Fruit fly (Drosophila melanogaster): ENCODE data around the gene tna.
A peak's percentile ranks its signal among the peaks of the same experiment; 100 is the strongest.

tna gene

DNA sequence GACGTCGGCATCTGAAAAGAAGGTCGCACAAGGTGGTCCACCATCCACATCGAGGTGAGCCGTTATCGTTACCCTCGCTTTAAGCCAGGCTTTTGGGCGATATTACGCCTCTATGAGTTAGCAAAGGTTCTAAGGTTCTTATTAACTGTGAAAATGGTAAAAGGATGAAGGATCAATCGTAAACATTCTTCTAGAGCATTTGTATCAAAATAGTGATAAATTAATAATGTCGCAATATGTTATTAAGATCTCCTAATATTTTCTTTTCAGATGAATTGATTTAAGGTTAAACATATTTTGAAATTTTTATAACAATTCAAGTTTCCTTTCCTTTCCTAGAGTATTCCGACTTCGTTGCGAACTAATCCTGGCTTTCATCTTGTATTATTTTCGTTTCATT is 39.4 kb upstream of the tna start (continued):
- TF ChIP-seq CG1024 (GFP tag; IDR thresholded peaks at IDR 0.05): no peak
- no peak for TF ChIP-seq D19B (GFP tag; optimal IDR thresholded peaks at IDR 0.05)
- TF ChIP-seq kay (GFP tag; optimal IDR thresholded peaks at IDR 0.05): no peak
- TF ChIP-seq oc (tag; optimal IDR thresholded peaks at IDR 0.05): no peak
- no peak for TF ChIP-seq CG12769 (tag; optimal IDR thresholded peaks at IDR 0.05)
- TF ChIP-seq Hmr (GFP tag; optimal IDR thresholded peaks at IDR 0.05): peak; percentile 7
- 0 out of 3 replicates have a peak, but pooled peaks have one; percentile 40 for TF ChIP-seq CG11695 (GFP tag; IDR thresholded peaks at IDR 0.05)
- no peak for TF ChIP-seq gt (GFP tag; IDR thresholded peaks at IDR 0.05)
- no peak for TF ChIP-seq CG18599 (GFP tag; optimal IDR thresholded peaks at IDR 0.05)
- no peak for TF ChIP-seq CG4424 (GFP tag; optimal IDR thresholded peaks at IDR 0.05)
- TF ChIP-seq kah (GFP tag; optimal IDR thresholded peaks at IDR 0.05): no peak
- TF ChIP-seq ci (GFP tag; IDR thresholded peaks at IDR 0.05): no peak
- no peak for TF ChIP-seq CG18262 (tag; optimal IDR thresholded peaks at IDR 0.05)
- TF ChIP-seq Sry-δ (GFP tag; optimal IDR thresholded peaks at IDR 0.05): no peak
- no peak for TF ChIP-seq CG7987 (GFP tag; optimal IDR thresholded peaks at IDR 0.05)
- no peak for TF ChIP-seq ken (GFP tag; IDR thresholded peaks at IDR 0.05)
- no peak for TF ChIP-seq lilli (GFP tag; optimal IDR thresholded peaks at IDR 0.05)
- no peak for TF ChIP-seq slou (GFP tag; optimal IDR thresholded peaks at IDR 0.05)
- no peak for TF ChIP-seq maf-S (GFP tag; optimal IDR thresholded peaks at IDR 0.05)
- no peak for TF ChIP-seq grn (GFP tag; optimal IDR thresholded peaks at IDR 0.05)
- no peak for TF ChIP-seq CrebB (tag; optimal IDR thresholded peaks at IDR 0.05)
- no peak for TF ChIP-seq bbx (GFP tag; IDR thresholded peaks at IDR 0.05; ENCODE audit: partially characterized antibody)
- no peak for TF ChIP-seq pum (GFP tag; optimal IDR thresholded peaks at IDR 0.05)
- no peak for TF ChIP-seq unpg (GFP tag; optimal IDR thresholded peaks at IDR 0.05)
- TF ChIP-seq CG12391 (tag; optimal IDR thresholded peaks at IDR 0.05): no peak
- TF ChIP-seq CG11456 (GFP tag; IDR thresholded peaks at IDR 0.05): no peak
- no peak for TF ChIP-seq Atf6 (GFP tag; IDR thresholded peaks at IDR 0.05)
- TF ChIP-seq CHES-1-like (GFP tag; optimal IDR thresholded peaks at IDR 0.05): no peak
- no peak for TF ChIP-seq gsb (GFP tag; IDR thresholded peaks at IDR 0.05)
- TF ChIP-seq dysf (GFP tag; IDR thresholded peaks at IDR 0.05): peak; percentile 63; the same call in 2 of the 3 replicates
- TF ChIP-seq Dad (GFP tag; optimal IDR thresholded peaks at IDR 0.05): no peak
- TF ChIP-seq Hr39 (optimal IDR thresholded peaks at IDR 0.05): no peak
- no peak for TF ChIP-seq scrt (GFP tag; optimal IDR thresholded peaks at IDR 0.05)
- TF ChIP-seq ro (GFP tag; IDR thresholded peaks at IDR 0.05): no peak
- no peak for TF ChIP-seq CG2712 (tag; optimal IDR thresholded peaks at IDR 0.05)
- TF ChIP-seq CG42726 (GFP tag; IDR thresholded peaks at IDR 0.05; ENCODE audit: partially characterized antibody): no peak
- TF ChIP-seq btn (GFP tag; optimal IDR thresholded peaks at IDR 0.05): no peak
- peak; percentile 36 for TF ChIP-seq dmrt99B (tag; optimal IDR thresholded peaks at IDR 0.05)
- TF ChIP-seq CG13894 (tag; optimal IDR thresholded peaks at IDR 0.05): no peak
- TF ChIP-seq PHDP (tag; optimal IDR thresholded peaks at IDR 0.05): no peak
- TF ChIP-seq CG14441 (GFP tag; IDR thresholded peaks at IDR 0.05): no peak
- no peak for TF ChIP-seq ase (GFP tag; IDR thresholded peaks at IDR 0.05)
- TF ChIP-seq CG7745 (tag; optimal IDR thresholded peaks at IDR 0.05): no peak
- TF ChIP-seq NC2β (GFP tag; optimal IDR thresholded peaks at IDR 0.05): no peak
- no peak for TF ChIP-seq NC2α (GFP tag; optimal IDR thresholded peaks at IDR 0.05)
- no peak for TF ChIP-seq insv (GFP tag; optimal IDR thresholded peaks at IDR 0.05)
- no peak for TF ChIP-seq al (GFP tag; IDR thresholded peaks at IDR 0.05)
- TF ChIP-seq prd (optimal IDR thresholded peaks at IDR 0.05): no peak
- no peak for TF ChIP-seq prd (GFP tag; IDR thresholded peaks at IDR 0.05)
- TF ChIP-seq bcd (GFP tag; optimal IDR thresholded peaks at IDR 0.05): peak; percentile 23
- TF ChIP-seq CG11723 (GFP tag; optimal IDR thresholded peaks at IDR 0.05): no peak
- TF ChIP-seq CG16779 (GFP tag; IDR thresholded peaks at IDR 0.05): no peak
- no peak for TF ChIP-seq CG9215 (GFP tag; IDR thresholded peaks at IDR 0.05)

All from whole organism, embryonic.